Worm (Caenorhabditis elegans) whole organism, L1 larva: ENCODE data around the gene T05A10.6.

Experiments used
- C04F5.9 ChIP-seq: sonication (generic microtip); optimal IDR thresholded peaks from 2 replicates; lab custom pipeline; 2016; ENCODE audit warnings: missing genetic modification characterization, missing compliant biosample characterization
- C16A3.4 ChIP-seq: fragments of 150-350 bp; optimal IDR thresholded peaks from 2 replicates; lab custom pipeline; 2014; ENCODE audit warnings: missing biosample characterization, missing genetic modification characterization
- C34B4.2 ChIP-seq: sonication (generic microtip); optimal IDR thresholded peaks from 2 replicates; lab custom pipeline; 2017; ENCODE audit warnings: mild to moderate bottlenecking, missing genetic modification characterization, missing compliant biosample characterization
- F16B12.6 ChIP-seq: fragments of 150-350 bp; optimal IDR thresholded peaks from 2 replicates; lab custom pipeline; 2014; ENCODE audit warnings: missing biosample characterization, missing genetic modification characterization
- aha-1 ChIP-seq: fragments of 150-350 bp; optimal IDR thresholded peaks from 2 replicates; lab custom pipeline; 2014; ENCODE audit warnings: missing biosample characterization, missing genetic modification characterization
- alr-1 ChIP-seq: fragments of 200-800 bp; sonication (Bioruptor generic); optimal IDR thresholded peaks from 2 replicates; lab custom pipeline; 2018; ENCODE audit warnings: borderline replicate concordance, mild to moderate bottlenecking, missing genetic modification characterization, missing compliant biosample characterization
- aly-2 ChIP-seq: fragments of 150-350 bp; optimal IDR thresholded peaks from 2 replicates; lab custom pipeline; 2014; ENCODE audit warnings: missing biosample characterization, missing genetic modification characterization
- ama-1 ChIP-seq: fragments of 150-350 bp; optimal IDR thresholded peaks from 2 replicates; lab custom pipeline; 2014
- ceh-63 ChIP-seq: fragments of 200-800 bp; sonication (Bioruptor generic); optimal IDR thresholded peaks from 2 replicates; lab custom pipeline; 2018; ENCODE audit warnings: mild to moderate bottlenecking, missing genetic modification characterization, missing compliant biosample characterization
- ceh-8 ChIP-seq: fragments of 200-800 bp; sonication (Bioruptor generic); optimal IDR thresholded peaks from 2 replicates; lab custom pipeline; 2018; ENCODE audit warnings: mild to moderate bottlenecking, missing genetic modification characterization, moderate library complexity, missing compliant biosample characterization
- ceh-88 ChIP-seq: fragments of 200-800 bp; sonication (Bioruptor generic); IDR thresholded peaks from 2 replicates; pipeline ENCODE4 v1.3.6; 2022; ENCODE audit warnings: missing genetic modification characterization, missing compliant biosample characterization
- ceh-90 ChIP-seq: sonication (generic microtip); optimal IDR thresholded peaks from 2 replicates; lab custom pipeline; 2016; ENCODE audit warnings: missing genetic modification characterization, missing compliant biosample characterization
- ces-1 ChIP-seq: fragments of 150-350 bp; optimal IDR thresholded peaks from 2 replicates; lab custom pipeline; 2014; ENCODE audit warnings: missing biosample characterization, missing genetic modification reagents, missing genetic modification characterization
- dpl-1 ChIP-seq, 3 experiments: fragments of 150-350 bp in 2 of 3; sonication (generic microtip) in 1 of 3; optimal IDR thresholded peaks; 2 replicates each; lab custom pipeline; 2014 to 2017; ENCODE audit warnings: missing biosample characterization in 3 of 3, missing genetic modification characterization in 3 of 3, missing genetic modification reagents in 3 of 3
- dsc-1 ChIP-seq: sonication (generic microtip); optimal IDR thresholded peaks from 2 replicates; lab custom pipeline; 2016; ENCODE audit warnings: mild to moderate bottlenecking, missing genetic modification characterization, missing compliant biosample characterization
- egl-27 ChIP-seq, 2 experiments: fragments of 150-350 bp in 1 of 2; sonication (generic microtip); optimal IDR thresholded peaks; 3 replicates each; lab custom pipeline; 2017 to 2018; ENCODE audit warnings: missing biosample characterization in 2 of 2, missing genetic modification characterization in 2 of 2, missing genetic modification reagents in 2 of 2
- elt-2 ChIP-seq: sonication (generic microtip); optimal IDR thresholded peaks from 2 replicates; lab custom pipeline; 2016; ENCODE audit warnings: missing genetic modification characterization, mild to moderate bottlenecking, inconsistent platforms, missing compliant biosample characterization, missing genetic modification reagents
- elt-3 ChIP-seq, 6 experiments: fragments of 150-350 bp in 1 of 6; sonication (generic microtip); optimal IDR thresholded peaks; 2 replicates each; lab custom pipeline; 2017 to 2018; ENCODE audit warnings: missing biosample characterization in 6 of 6, missing genetic modification characterization in 6 of 6, inconsistent platforms in 1 of 6
- ets-5 ChIP-seq: fragments of 200-800 bp; sonication (Bioruptor generic); IDR thresholded peaks from 2 replicates; pipeline ENCODE4 v1.3.6; 2022; ENCODE audit warnings: missing genetic modification characterization, missing compliant biosample characterization
- fkh-10 ChIP-seq: sonication (generic microtip); optimal IDR thresholded peaks from 2 replicates; lab custom pipeline; 2017; ENCODE audit warnings: missing biosample characterization, missing genetic modification reagents, missing genetic modification characterization
- fkh-4 ChIP-seq: sonication (generic microtip); optimal IDR thresholded peaks from 2 replicates; lab custom pipeline; 2016; ENCODE audit warnings: missing compliant biosample characterization, missing genetic modification characterization, borderline replicate concordance
- fos-1 ChIP-seq: fragments of 150-350 bp; optimal IDR thresholded peaks from 2 replicates; lab custom pipeline; 2014; ENCODE audit warnings: missing biosample characterization, missing genetic modification characterization
- hpl-2 ChIP-seq: fragments of 150-350 bp; optimal IDR thresholded peaks from 2 replicates; lab custom pipeline; 2014; ENCODE audit warnings: missing biosample characterization, missing genetic modification reagents, missing genetic modification characterization
- irx-1 ChIP-seq: sonication (generic microtip); optimal IDR thresholded peaks from 2 replicates; lab custom pipeline; 2016; ENCODE audit warnings: missing genetic modification characterization, missing compliant biosample characterization
- isw-1 ChIP-seq: fragments of 200-800 bp; sonication (Bioruptor generic); IDR thresholded peaks from 2 replicates; pipeline ENCODE4 v1.3.6; 2022; ENCODE audit warnings: missing genetic modification characterization, missing compliant biosample characterization
- lin-14 ChIP-seq: fragments of 200-800 bp; sonication (Bioruptor generic); optimal IDR thresholded peaks from 2 replicates; lab custom pipeline; 2018; ENCODE audit warnings: mild to moderate bottlenecking, missing genetic modification characterization, moderate library complexity, missing compliant biosample characterization
- lin-15B ChIP-seq: fragments of 150-350 bp; sonication (generic microtip); optimal IDR thresholded peaks from 3 replicates; lab custom pipeline; 2014; ENCODE audit warnings: missing biosample characterization, missing genetic modification characterization
- lir-3 ChIP-seq: sonication (generic microtip); optimal IDR thresholded peaks from 2 replicates; lab custom pipeline; 2016; ENCODE audit warnings: mild to moderate bottlenecking, missing genetic modification characterization, moderate library complexity, missing compliant biosample characterization; ENCODE audit not compliant: poor library complexity
- mab-9 ChIP-seq: fragments of 200-800 bp; sonication (Bioruptor generic); IDR thresholded peaks from 2 replicates; pipeline ENCODE4 v1.3.6; 2022; ENCODE audit warnings: missing genetic modification reagents, missing genetic modification characterization, missing compliant biosample characterization
- mep-1 ChIP-seq: fragments of 150-350 bp; optimal IDR thresholded peaks from 2 replicates; lab custom pipeline; 2014; ENCODE audit warnings: missing biosample characterization, missing genetic modification characterization
- nhr-19 ChIP-seq: fragments of 200-800 bp; sonication (Bioruptor generic); conservative IDR thresholded peaks from 2 replicates; pipeline ENCODE4 v1.3.6; 2022; ENCODE audit warnings: missing genetic modification characterization, missing compliant biosample characterization
- nhr-20 ChIP-seq: sonication (generic microtip); optimal IDR thresholded peaks from 2 replicates; lab custom pipeline; 2016; ENCODE audit warnings: mild to moderate bottlenecking, missing genetic modification characterization, missing compliant biosample characterization
- nhr-28 ChIP-seq: fragments of 150-350 bp; optimal IDR thresholded peaks from 2 replicates; lab custom pipeline; 2014; ENCODE audit warnings: missing biosample characterization, missing genetic modification characterization
- nhr-77 ChIP-seq: fragments of 150-350 bp; optimal IDR thresholded peaks from 2 replicates; lab custom pipeline; 2014; ENCODE audit warnings: missing biosample characterization, missing genetic modification characterization
- nhr-85 ChIP-seq: sonication (generic microtip); peaks from one replicate; lab custom pipeline; 2016; ENCODE audit warnings: missing genetic modification characterization, inconsistent platforms, missing compliant biosample characterization
- nhr-90 ChIP-seq: sonication (generic microtip); optimal IDR thresholded peaks from 2 replicates; lab custom pipeline; 2016; ENCODE audit warnings: mild to moderate bottlenecking, missing genetic modification characterization, missing compliant biosample characterization; ENCODE audit not compliant: poor library complexity
- pag-3 ChIP-seq: sonication (generic microtip); optimal IDR thresholded peaks from 2 replicates; lab custom pipeline; 2017; ENCODE audit warnings: missing genetic modification characterization, mild to moderate bottlenecking, missing compliant biosample characterization, antibody characterized with exemption, borderline replicate concordance; ENCODE audit not compliant: insufficient read depth
- pqm-1 ChIP-seq: sonication (generic microtip); optimal IDR thresholded peaks from 3 replicates; lab custom pipeline; 2017; ENCODE audit warnings: missing biosample characterization, missing genetic modification characterization
- rnt-1 ChIP-seq: sonication (generic microtip); optimal IDR thresholded peaks from 2 replicates; lab custom pipeline; 2016; ENCODE audit warnings: mild to moderate bottlenecking, missing genetic modification characterization, moderate library complexity, missing compliant biosample characterization
- skn-1 ChIP-seq: fragments of 150-350 bp; optimal IDR thresholded peaks from 2 replicates; lab custom pipeline; 2014; ENCODE audit warnings: missing biosample characterization, missing genetic modification characterization
- snpc-4 ChIP-seq: fragments of 150-350 bp; optimal IDR thresholded peaks from 2 replicates; lab custom pipeline; 2014; ENCODE audit warnings: missing biosample characterization, missing genetic modification characterization
- snu-23 ChIP-seq: sonication (generic microtip); optimal IDR thresholded peaks from 2 replicates; lab custom pipeline; 2016; ENCODE audit warnings: missing genetic modification characterization, missing compliant biosample characterization
- sox-4 ChIP-seq: sonication (generic microtip); optimal IDR thresholded peaks from 2 replicates; lab custom pipeline; 2016; ENCODE audit warnings: missing genetic modification characterization, missing compliant biosample characterization
- sptf-1 ChIP-seq: fragments of 150-350 bp; optimal IDR thresholded peaks from 2 replicates; lab custom pipeline; 2014; ENCODE audit warnings: missing biosample characterization, missing genetic modification characterization
- sup-37 ChIP-seq: fragments of 200-800 bp; sonication (Bioruptor generic); optimal IDR thresholded peaks from 2 replicates; lab custom pipeline; 2018; ENCODE audit warnings: mild to moderate bottlenecking, missing genetic modification characterization, missing compliant biosample characterization
- unc-62 ChIP-seq: fragments of 150-350 bp; optimal IDR thresholded peaks from 2 replicates; lab custom pipeline; 2014; ENCODE audit warnings: missing biosample characterization, missing genetic modification reagents, missing genetic modification characterization
- unc-86 ChIP-seq: sonication (generic microtip); optimal IDR thresholded peaks from 2 replicates; lab custom pipeline; 2016; ENCODE audit warnings: missing genetic modification characterization, missing compliant biosample characterization
- unc-98 ChIP-seq: fragments of 200-800 bp; sonication (Bioruptor generic); IDR thresholded peaks from 2 replicates; pipeline ENCODE4 v1.3.6; 2022; ENCODE audit warnings: missing genetic modification characterization, missing compliant biosample characterization
- zip-4 ChIP-seq: fragments of 200-800 bp; sonication (Bioruptor generic); optimal IDR thresholded peaks from 2 replicates; lab custom pipeline; 2018; ENCODE audit warnings: mild to moderate bottlenecking, missing genetic modification characterization, moderate library complexity, missing compliant biosample characterization

The T05A10.6 gene

DNA sequence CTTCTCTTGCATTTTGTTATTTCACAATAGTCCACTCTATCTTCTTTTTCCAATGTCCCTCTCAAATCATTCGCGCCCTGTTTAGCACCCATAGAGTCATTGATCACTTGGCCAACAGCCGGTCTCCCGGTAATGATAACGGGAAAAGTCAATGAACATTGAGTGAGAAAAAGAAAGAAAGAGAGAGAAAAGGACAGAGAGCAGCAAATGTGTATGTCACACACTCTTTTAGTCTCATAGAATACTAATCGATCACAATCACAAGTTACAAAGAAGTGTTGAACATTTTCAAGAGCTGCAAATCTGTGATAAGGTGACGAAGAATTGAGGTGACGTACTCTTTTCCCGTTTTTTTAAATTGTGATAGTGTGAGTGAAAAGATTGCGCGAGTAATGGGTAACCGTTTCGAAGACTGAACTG, 22.4 kb downstream of the T05A10.6 start (continued):
- peak; percentile 59 for TF ChIP-seq hpl-2 (GFP tag; lab: Kevin White, UChicago)
- peak; percentile 32 for TF ChIP-seq fos-1 (tag; lab: Kevin White, UChicago)
- TF ChIP-seq sup-37 (GFP tag; lab: Kevin White, UChicago), result peak; percentile 35
- TF ChIP-seq aha-1, result no peak
- TF ChIP-seq aly-2 (tag; lab: Kevin White, UChicago), result no peak
- peak; percentile 95 for TF ChIP-seq lin-14

DNA sequence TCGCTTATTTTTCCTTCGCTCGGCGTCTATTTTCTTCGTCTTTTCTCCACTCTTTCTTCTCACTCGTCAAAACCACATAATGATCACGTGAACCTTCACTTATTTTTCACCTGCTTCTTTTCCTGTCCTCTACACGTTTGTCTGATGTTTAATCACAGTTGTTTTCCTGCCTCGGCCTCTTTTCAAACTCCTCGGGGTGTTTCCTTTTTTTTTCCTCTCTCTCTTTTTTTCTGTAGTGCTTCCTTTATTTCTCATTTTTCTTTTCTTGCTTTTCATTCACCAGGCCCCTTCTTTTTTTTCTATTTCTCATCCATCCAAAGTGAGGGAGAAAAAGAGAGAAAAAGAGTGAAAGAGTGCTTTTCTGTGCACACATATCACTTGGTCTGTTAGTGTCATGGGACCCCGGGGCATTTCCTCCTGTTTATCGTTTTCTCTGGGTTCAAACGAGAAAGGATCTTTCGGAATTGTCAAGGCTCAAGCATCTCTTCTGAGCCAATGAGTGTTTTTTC, 23.5 kb downstream of the T05A10.6 start:
- no peak for TF ChIP-seq fkh-4 (tag; lab: Kevin White, UChicago)
- peak; percentile 22 to 31 (median 24) for TF ChIP-seq dpl-1 (GFP tag; optimal IDR thresholded peaks at IDR 0.05; lab: Kevin White, UChicago)
- TF ChIP-seq pag-3 (tag; lab: Kevin White, UChicago), result peak; percentile 45
- TF ChIP-seq mab-9, result no peak
- TF ChIP-seq dsc-1 (tag; lab: Kevin White, UChicago), result peak; percentile 74
- peak; percentile 81 for TF ChIP-seq rnt-1 (tag; lab: Kevin White, UChicago)
- TF ChIP-seq egl-27 (tag; optimal IDR thresholded peaks at IDR 0.05; lab: Kevin White, UChicago), result peak; percentile 9 to 68
- TF ChIP-seq unc-86 (tag; lab: Kevin White, UChicago), result peak; percentile 73
- peak; percentile 23 for TF ChIP-seq fos-1 (tag; lab: Kevin White, UChicago)
- peak; percentile 99 for TF ChIP-seq lin-14
- TF ChIP-seq alr-1 (tag; lab: Kevin White, UChicago), result no peak
- TF ChIP-seq irx-1 (tag; lab: Kevin White, UChicago), result peak; percentile 89
- TF ChIP-seq nhr-28 (tag; lab: Kevin White, UChicago), result no peak
- TF ChIP-seq sptf-1, result no peak
- TF ChIP-seq zip-4, result peak; percentile 29
- TF ChIP-seq nhr-20, result peak; percentile 98
- TF ChIP-seq lir-3, result peak; percentile 40
- TF ChIP-seq nhr-77 (tag; lab: Kevin White, UChicago), result peak; percentile 71
- TF ChIP-seq C34B4.2 (tag; lab: Kevin White, UChicago), result no peak
- TF ChIP-seq isw-1 (GFP tag; lab: Robert Waterston, UW), result peak; percentile 50
- TF ChIP-seq skn-1 (tag; lab: Kevin White, UChicago), result peak; percentile 75
- peak; percentile 89 for TF ChIP-seq nhr-19 (GFP tag; lab: Robert Waterston, UW)
- TF ChIP-seq ama-1 (lab: Kevin White, UChicago), result peak; percentile 3
- peak; percentile 29 for TF ChIP-seq snpc-4 (tag; lab: Kevin White, UChicago)
- TF ChIP-seq pqm-1 (tag; lab: Kevin White, UChicago), result no peak
- TF ChIP-seq unc-62 (GFP tag; lab: Kevin White, UChicago), result no peak
- peak; percentile 61 for TF ChIP-seq ceh-8 (GFP tag; lab: Kevin White, UChicago)
- TF ChIP-seq F16B12.6 (tag; lab: Kevin White, UChicago), result no peak
- TF ChIP-seq ceh-63 (GFP tag; lab: Kevin White, UChicago), result no peak
- TF ChIP-seq ceh-88 (GFP tag; lab: Robert Waterston, UW), result peak; percentile 61; the same call in 1 of the 2 replicates
- no peak for TF ChIP-seq hpl-2 (GFP tag; lab: Kevin White, UChicago)
- peak; percentile 67 for TF ChIP-seq C04F5.9 (tag; lab: Kevin White, UChicago)
- peak in 3 of 6 experiments; percentile 4 to 95 (median 73) for TF ChIP-seq elt-3 (tag; optimal IDR thresholded peaks at IDR 0.05; lab: Kevin White, UChicago)
- TF ChIP-seq fkh-10 (GFP tag; lab: Kevin White, UChicago), result peak; percentile 76
- TF ChIP-seq nhr-85 (tag; lab: Kevin White, UChicago), result peak; percentile 97
- TF ChIP-seq ces-1 (GFP tag; lab: Kevin White, UChicago), result no peak
- TF ChIP-seq snu-23 (GFP tag; lab: Kevin White, UChicago), result peak; percentile 95
- peak; percentile 75 for TF ChIP-seq sox-4 (tag; lab: Kevin White, UChicago)
- peak; percentile 76 for TF ChIP-seq nhr-90
- peak; percentile 85 for TF ChIP-seq mep-1 (tag; lab: Kevin White, UChicago)
- peak; percentile 17 for TF ChIP-seq aha-1
- TF ChIP-seq lin-15B, result no peak
- TF ChIP-seq ets-5, result no peak
- TF ChIP-seq C16A3.4 (tag; lab: Kevin White, UChicago), result peak; percentile 67
- TF ChIP-seq elt-2 (tag; lab: Kevin White, UChicago), result peak; percentile 45
- TF ChIP-seq ceh-90, result no peak
- peak; percentile 34; the same call in 1 of the 2 replicates for TF ChIP-seq unc-98
